Comparison of ENCODE assay signal across 3 fruit fly cellular contexts in the genomic region with DNA sequence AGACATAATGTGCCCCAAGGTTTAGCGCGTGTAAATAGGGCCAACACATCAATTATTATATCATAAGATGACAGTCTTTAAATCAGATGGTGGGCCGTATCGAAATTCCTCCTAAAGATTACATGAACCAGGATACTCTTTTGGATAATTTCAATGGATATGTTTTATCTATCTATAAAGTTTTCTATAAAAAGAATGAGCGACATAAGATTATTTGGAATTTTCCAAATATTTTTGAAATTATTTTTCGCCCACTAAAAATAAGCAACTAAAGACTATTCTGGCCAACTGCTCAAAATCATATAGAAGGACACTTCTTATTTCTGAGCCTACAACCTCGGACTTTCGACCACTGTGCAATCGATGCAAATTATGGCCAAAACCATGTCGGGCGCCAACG.
A peak's percentile ranks its signal among the peaks of the same experiment; 100 is the strongest.
TF ChIP-seq lines count a peak whose summit lies in the region.

No protein-coding gene starts in this region.

TF ChIP-seq in whole organism, prepupa, 60 proteins besides CTCF, POLR2A, EP300 and RAD21 (continues in another document):
- peak; percentile 29 for TF ChIP-seq lz (GFP tag; optimal IDR thresholded peaks at IDR 0.05; lab: Kevin White, UChicago)
- peak; percentile 3 for TF ChIP-seq Eip75B (GFP tag; optimal IDR thresholded peaks at IDR 0.05; lab: Kevin White, UChicago)
- no peak for TF ChIP-seq CG11294 (GFP tag; IDR thresholded peaks at IDR 0.05; lab: Robert Waterston, UW)
- peak; percentile 31 for TF ChIP-seq achi (GFP tag; optimal IDR thresholded peaks at IDR 0.05; lab: Kevin White, UChicago)
- TF ChIP-seq CG6276 (GFP tag; optimal IDR thresholded peaks at IDR 0.05; lab: Kevin White, UChicago): peak; percentile 1
- TF ChIP-seq salr (GFP tag; optimal IDR thresholded peaks at IDR 0.05; lab: Kevin White, UChicago): peak in 1 of 2 experiments; percentile 44
- TF ChIP-seq Ets21C (GFP tag; optimal IDR thresholded peaks at IDR 0.05; lab: Kevin White, UChicago): no peak
- TF ChIP-seq acj6 (GFP tag; optimal IDR thresholded peaks at IDR 0.05; lab: Kevin White, UChicago): peak; percentile 39
- no peak for TF ChIP-seq CG7368 (GFP tag; optimal IDR thresholded peaks at IDR 0.05; lab: Kevin White, UChicago)
- TF ChIP-seq CG8119 (GFP tag; IDR thresholded peaks at IDR 0.05; lab: Robert Waterston, UW): peak; percentile 58; the same call in 1 of the 3 replicates
- TF ChIP-seq CG8632 (GFP tag; optimal IDR thresholded peaks at IDR 0.05; lab: Kevin White, UChicago): no peak
- TF ChIP-seq Blimp-1 (GFP tag; optimal IDR thresholded peaks at IDR 0.05; lab: Kevin White, UChicago): no peak
- no peak for TF ChIP-seq Lpt (GFP tag; optimal IDR thresholded peaks at IDR 0.05; lab: Kevin White, UChicago)
- no peak for TF ChIP-seq fd59A (GFP tag; optimal IDR thresholded peaks at IDR 0.05; lab: Kevin White, UChicago)
- peak; percentile 62 for TF ChIP-seq CG4318 (GFP tag; optimal IDR thresholded peaks at IDR 0.05; lab: Kevin White, UChicago)
- TF ChIP-seq CG6163 (GFP tag; IDR thresholded peaks at IDR 0.05; lab: Robert Waterston, UW): peak; percentile 39; the same call in 1 of the 3 replicates
- TF ChIP-seq Hr4 (GFP tag; optimal IDR thresholded peaks at IDR 0.05; lab: Kevin White, UChicago): peak; percentile 74
- peak; percentile 4 for TF ChIP-seq Hr39 (GFP tag; optimal IDR thresholded peaks at IDR 0.05; lab: Kevin White, UChicago)
- TF ChIP-seq CG6792 (GFP tag; optimal IDR thresholded peaks at IDR 0.05; lab: Kevin White, UChicago): peak; percentile 9
- TF ChIP-seq dac (GFP tag; optimal IDR thresholded peaks at IDR 0.05; lab: Kevin White, UChicago): peak; percentile 25
- TF ChIP-seq CG1621 (tag; optimal IDR thresholded peaks at IDR 0.05; lab: Kevin White, UChicago): no peak
- TF ChIP-seq CG32006 (GFP tag; optimal IDR thresholded peaks at IDR 0.05; lab: Kevin White, UChicago): peak; percentile 77
- peak; percentile 33 for TF ChIP-seq spab (GFP tag; optimal IDR thresholded peaks at IDR 0.05; lab: Kevin White, UChicago)
- peak; percentile 50 for TF ChIP-seq CG10631 (GFP tag; optimal IDR thresholded peaks at IDR 0.05; lab: Kevin White, UChicago)
- no peak for TF ChIP-seq ss (GFP tag; optimal IDR thresholded peaks at IDR 0.05; lab: Kevin White, UChicago)
- TF ChIP-seq CG10669 (GFP tag; optimal IDR thresholded peaks at IDR 0.05; lab: Kevin White, UChicago): peak; percentile 12
- TF ChIP-seq Met (GFP tag; optimal IDR thresholded peaks at IDR 0.05; lab: Kevin White, UChicago): peak; percentile 8
- no peak for TF ChIP-seq topi (GFP tag; optimal IDR thresholded peaks at IDR 0.05; lab: Kevin White, UChicago)
- TF ChIP-seq fkh (GFP tag; optimal IDR thresholded peaks at IDR 0.05; lab: Kevin White, UChicago): no peak

TF ChIP-seq in whole organism, pupa, 21 proteins besides CTCF, POLR2A, EP300 and RAD21:
- peak; percentile 42 for TF ChIP-seq CG14655 (GFP tag; optimal IDR thresholded peaks at IDR 0.05; lab: Kevin White, UChicago)
- peak; percentile 15 for TF ChIP-seq CG9948 (tag; optimal IDR thresholded peaks at IDR 0.05; lab: Kevin White, UChicago)
- TF ChIP-seq CG15710 (tag; optimal IDR thresholded peaks at IDR 0.05; lab: Kevin White, UChicago): peak; percentile 19
- TF ChIP-seq CG8159 (tag; optimal IDR thresholded peaks at IDR 0.05; lab: Kevin White, UChicago): peak; percentile 43
- TF ChIP-seq CG17806 (tag; optimal IDR thresholded peaks at IDR 0.05; lab: Kevin White, UChicago): peak; percentile 22
- TF ChIP-seq CG10348 (GFP tag; IDR thresholded peaks at IDR 0.05; lab: Robert Waterston, UW): no peak
- TF ChIP-seq Pif1B (GFP tag; optimal IDR thresholded peaks at IDR 0.05; lab: Kevin White, UChicago): no peak
- no peak for TF ChIP-seq gl (tag; optimal IDR thresholded peaks at IDR 0.05; lab: Kevin White, UChicago)
- peak; percentile 21 for TF ChIP-seq CG8301 (tag; optimal IDR thresholded peaks at IDR 0.05; lab: Kevin White, UChicago)
- TF ChIP-seq Ets98B (GFP tag; IDR thresholded peaks at IDR 0.05; lab: Robert Waterston, UW): 0 out of 2 replicates have a peak, but pooled peaks have one; percentile 21
- TF ChIP-seq CG4496 (GFP tag; IDR thresholded peaks at IDR 0.05; lab: Robert Waterston, UW): no peak
- peak; percentile 32 for TF ChIP-seq Pif1A (GFP tag; optimal IDR thresholded peaks at IDR 0.05; lab: Kevin White, UChicago)

TF ChIP-seq in whole organism, wandering third instar larva, 38 proteins besides CTCF, POLR2A, EP300 and RAD21:
- TF ChIP-seq Hr83 (GFP tag; optimal IDR thresholded peaks at IDR 0.05; lab: Kevin White, UChicago; ENCODE audit: poor library complexity, severe bottlenecking) (no peak), usp (GFP tag; optimal IDR thresholded peaks at IDR 0.05; lab: Kevin White, UChicago) (no peak), Dfd (GFP tag; optimal IDR thresholded peaks at IDR 0.05; lab: Kevin White, UChicago) (no peak), Vsx2 (GFP tag; optimal IDR thresholded peaks at IDR 0.05; lab: Kevin White, UChicago; ENCODE audit: partially characterized antibody) (no peak), CrebA (GFP tag; optimal IDR thresholded peaks at IDR 0.05; lab: Kevin White, UChicago; ENCODE audit: borderline replicate concordance) (no peak), dmrt93B (GFP tag; optimal IDR thresholded peaks at IDR 0.05; lab: Kevin White, UChicago) (no peak), Hnf4 (GFP tag; optimal IDR thresholded peaks at IDR 0.05; lab: Kevin White, UChicago) (no peak), lola (GFP tag; optimal IDR thresholded peaks at IDR 0.05; lab: Kevin White, UChicago) (no peak), Jra (GFP tag; optimal IDR thresholded peaks at IDR 0.05; lab: Kevin White, UChicago) (no peak), Rel (GFP tag; optimal IDR thresholded peaks at IDR 0.05; lab: Kevin White, UChicago) (no peak), Rel (tag; optimal IDR thresholded peaks at IDR 0.05; lab: Kevin White, UChicago) (no peak), brk (GFP tag; optimal IDR thresholded peaks at IDR 0.05; lab: Kevin White, UChicago) (no peak), Abd-B (GFP tag; optimal IDR thresholded peaks at IDR 0.05; lab: Kevin White, UChicago) (no peak), sage (GFP tag; optimal IDR thresholded peaks at IDR 0.05; lab: Kevin White, UChicago) (no peak), sv (GFP tag; optimal IDR thresholded peaks at IDR 0.05; lab: Kevin White, UChicago) (no peak), tai (GFP tag; optimal IDR thresholded peaks at IDR 0.05; lab: Kevin White, UChicago) (no peak), h (GFP tag; optimal IDR thresholded peaks at IDR 0.05; lab: Kevin White, UChicago) (peak; percentile 5), fru (GFP tag; optimal IDR thresholded peaks at IDR 0.05; lab: Kevin White, UChicago) (peak; percentile 38), GATAd (GFP tag; optimal IDR thresholded peaks at IDR 0.05; lab: Kevin White, UChicago) (no peak), jim (GFP tag; optimal IDR thresholded peaks at IDR 0.05; lab: Kevin White, UChicago) (no peak), Hr78 (GFP tag; optimal IDR thresholded peaks at IDR 0.05; lab: Kevin White, UChicago) (no peak), woc (GFP tag; optimal IDR thresholded peaks at IDR 0.05; lab: Kevin White, UChicago) (peak; percentile 26), HLH106 (tag; optimal IDR thresholded peaks at IDR 0.05; lab: Kevin White, UChicago) (no peak), dsf (GFP tag; optimal IDR thresholded peaks at IDR 0.05; lab: Kevin White, UChicago; ENCODE audit: borderline replicate concordance) (no peak), N (GFP tag; optimal IDR thresholded peaks at IDR 0.05; lab: Kevin White, UChicago) (no peak), rgr (GFP tag; optimal IDR thresholded peaks at IDR 0.05; lab: Kevin White, UChicago) (no peak), Myc (optimal IDR thresholded peaks at IDR 0.05; lab: Kevin White, UChicago) (no peak), Sp1 (GFP tag; optimal IDR thresholded peaks at IDR 0.05; lab: Kevin White, UChicago) (no peak), pan (optimal IDR thresholded peaks at IDR 0.05; lab: Kevin White, UChicago) (no peak), Mio (GFP tag; optimal IDR thresholded peaks at IDR 0.05; lab: Kevin White, UChicago) (no peak), dl (GFP tag; optimal IDR thresholded peaks at IDR 0.05; lab: Kevin White, UChicago; ENCODE audit: insufficient read depth in 1 of 2, partially characterized antibody in 2 of 2) (no peak), foxo (GFP tag; optimal IDR thresholded peaks at IDR 0.05; lab: Kevin White, UChicago) (peak in 1 of 2 experiments; percentile 41), br (GFP tag; optimal IDR thresholded peaks at IDR 0.05; lab: Kevin White, UChicago) (peak; percentile 17), CG9705 (GFP tag; optimal IDR thresholded peaks at IDR 0.05; lab: Kevin White, UChicago) (no peak), CG32264 (GFP tag; optimal IDR thresholded peaks at IDR 0.05; lab: Kevin White, UChicago) (no peak), psq (GFP tag; optimal IDR thresholded peaks at IDR 0.05; lab: Kevin White, UChicago) (peak; percentile 4)

Comparison
In these comparisons a context has a peak if more than half of its experiments do, and no peak if none do; other contexts are left out.
1. Of the 1 proteins assayed by ChIP-seq in both whole organism, prepupa and whole organism, wandering third instar larva: peak only in whole organism, prepupa: OdsH; only in whole organism, wandering third instar larva: none; in both: none; in neither: 0.